Worm (Caenorhabditis elegans) whole organism, mixed stage, embryonic: ENCODE data around the gene pgm-2.
"Not testable (repeated sequence)": the region's sequence is repeated elsewhere in the genome, so short reads cannot be mapped to it uniquely, and the experiment has no call there.

ENCODE experiments used
- ceh-43 ChIP-seq: fragments of 200-800 bp; sonication (Bioruptor generic); optimal IDR thresholded peaks from 2 replicates; lab custom pipeline; 2018; ENCODE audit warnings: mild to moderate bottlenecking, missing genetic modification characterization, moderate library complexity, missing compliant biosample characterization
- ceh-83 ChIP-seq: fragments of 200-800 bp; sonication (Bioruptor generic); optimal IDR thresholded peaks from 2 replicates; lab custom pipeline; 2018; ENCODE audit warnings: mild to moderate bottlenecking, missing genetic modification characterization, missing compliant biosample characterization
- drap-1 ChIP-seq: fragments of 200-800 bp; sonication (Bioruptor generic); optimal IDR thresholded peaks from 3 replicates; lab custom pipeline; 2018; ENCODE audit warnings: mild to moderate bottlenecking, missing genetic modification characterization, missing compliant biosample characterization
- lin-13 ChIP-seq: fragments of 150-350 bp; optimal IDR thresholded peaks from 2 replicates; lab custom pipeline; 2014; ENCODE audit warnings: missing biosample characterization, missing genetic modification characterization
- lin-32 ChIP-seq: fragments of 200-800 bp; sonication (Bioruptor generic); optimal IDR thresholded peaks from 2 replicates; lab custom pipeline; 2018; ENCODE audit warnings: mild to moderate bottlenecking, missing genetic modification characterization, missing compliant biosample characterization
- lsy-2 ChIP-seq: fragments of 150-350 bp; optimal IDR thresholded peaks from 2 replicates; lab custom pipeline; 2014; ENCODE audit warnings: missing biosample characterization, missing genetic modification characterization
- nhr-2 ChIP-seq: fragments of 150-350 bp; optimal IDR thresholded peaks from 2 replicates; lab custom pipeline; 2014; ENCODE audit warnings: missing biosample characterization, missing genetic modification characterization
- nhr-237 ChIP-seq: fragments of 150-350 bp; optimal IDR thresholded peaks from 2 replicates; lab custom pipeline; 2014; ENCODE audit warnings: missing biosample characterization, missing genetic modification characterization
- nhr-28 ChIP-seq: fragments of 150-350 bp; optimal IDR thresholded peaks from 2 replicates; lab custom pipeline; 2014; ENCODE audit warnings: missing biosample characterization, missing genetic modification characterization
- nhr-76 ChIP-seq: sonication (generic microtip); optimal IDR thresholded peaks from 2 replicates; lab custom pipeline; 2017; ENCODE audit warnings: missing biosample characterization, missing genetic modification characterization
- snpc-4 ChIP-seq: fragments of 150-350 bp; optimal IDR thresholded peaks from 2 replicates; lab custom pipeline; 2014; ENCODE audit warnings: missing biosample characterization, missing genetic modification characterization
- sptf-1 ChIP-seq: sonication (generic microtip); optimal IDR thresholded peaks from 2 replicates; lab custom pipeline; 2017; ENCODE audit warnings: mild to moderate bottlenecking, missing genetic modification characterization, moderate library complexity, missing compliant biosample characterization
- unc-39 ChIP-seq: fragments of 150-350 bp; optimal IDR thresholded peaks from 2 replicates; lab custom pipeline; 2014; ENCODE audit warnings: missing biosample characterization, missing genetic modification characterization

- not testable (repeated sequence) for TF ChIP-seq nhr-2 (tag; lab: Kevin White, UChicago); lin-32 (GFP tag; lab: Kevin White, UChicago); nhr-237; sptf-1 (tag; lab: Kevin White, UChicago); snpc-4; nhr-76; ceh-43 (GFP tag; lab: Kevin White, UChicago); ceh-83 (GFP tag; lab: Kevin White, UChicago); unc-39; drap-1; nhr-28
- TF ChIP-seq lin-13 (tag; lab: Kevin White, UChicago): peak; percentile 16
- peak; percentile 49 for TF ChIP-seq lsy-2 (tag; lab: Kevin White, UChicago)
These were observed 2.8 kb upstream of the pgm-2 start, which contains the start of gene npp-18 for ce11 chrIII:13296289-13296874.
